Worm (Caenorhabditis elegans): Measurements from ENCODE around the gene F55C9.3.

- TF ChIP-seq ama-1 (optimal IDR thresholded peaks at IDR 0.05) = no peak
- TF ChIP-seq hnd-1 (tag; optimal IDR thresholded peaks at IDR 0.05) = no peak
- no peak for TF ChIP-seq hmg-4 (GFP tag; optimal IDR thresholded peaks at IDR 0.05)
Measured at ce11 chrV:19282314-19282713, 5.7 kb downstream of the F55C9.3 start, which contains the start of gene fbxb-117.

All from whole organism, early embryonic.